Worm (Caenorhabditis elegans): ENCODE data around the gene hen-1.

- no peak for TF ChIP-seq ama-1 (optimal IDR thresholded peaks at IDR 0.05)
- TF ChIP-seq ceh-13 (GFP tag; optimal IDR thresholded peaks at IDR 0.05), result no peak
- no peak for TF ChIP-seq scrt-1 (GFP tag; IDR thresholded peaks at IDR 0.05)
- TF ChIP-seq flt-1 (GFP tag; IDR thresholded peaks at IDR 0.05), result no peak
- TF ChIP-seq B0310.2 (tag; optimal IDR thresholded peaks at IDR 0.05), result no peak
- no peak for TF ChIP-seq pes-1 (GFP tag; IDR thresholded peaks at IDR 0.05)
- no peak for TF ChIP-seq tbx-11 (GFP tag; IDR thresholded peaks at IDR 0.05)
- no peak for TF ChIP-seq tra-4 (tag; optimal IDR thresholded peaks at IDR 0.05)
- no peak for TF ChIP-seq hnd-1 (tag; optimal IDR thresholded peaks at IDR 0.05)
These were observed 16.5 kb downstream of the hen-1 start, which contains the start of gene C36B7.6 for ce11 chrX:7100290-7100689.
